Fruit fly (Drosophila melanogaster) whole organism, embryonic: Measurements from ENCODE around the gene mRpS18B.

Experiments
- Antp ChIP-seq: fragments of 200-800 bp; sonication (Bioruptor generic); optimal IDR thresholded peaks from 3 replicates; lab custom pipeline; 2016; ENCODE audit warnings: missing biosample characterization, missing genetic modification characterization
- BtbVII ChIP-seq: fragments of 200-800 bp; sonication (Bioruptor generic); optimal IDR thresholded peaks from 3 replicates; lab custom pipeline; 2017; ENCODE audit warnings: missing biosample characterization, mild to moderate bottlenecking, missing genetic modification characterization
- CG10366 ChIP-seq: fragments of 200-800 bp; sonication (Bioruptor generic); IDR thresholded peaks from 2 replicates; pipeline ENCODE4 v1.3.6; 2022; ENCODE audit warnings: missing biosample characterization, missing genetic modification characterization
- CG10654 ChIP-seq: fragments of 200-800 bp; sonication (Bioruptor generic); optimal IDR thresholded peaks from 2 replicates; lab custom pipeline; 2016; ENCODE audit warnings: missing biosample characterization, missing genetic modification characterization
- CG12219 ChIP-seq: fragments of 200-800 bp; sonication (Bioruptor generic); optimal IDR thresholded peaks from 3 replicates; lab custom pipeline; 2018; ENCODE audit warnings: missing biosample characterization, mild to moderate bottlenecking, missing genetic modification characterization
- CG14014 ChIP-seq: fragments of 200-800 bp; sonication (Bioruptor generic); IDR thresholded peaks from 2 replicates; pipeline ENCODE4 v1.3.6; 2022; ENCODE audit warnings: missing biosample characterization, missing genetic modification characterization
- CG14050 ChIP-seq: fragments of 200-800 bp; sonication (Bioruptor generic); IDR thresholded peaks from 3 replicates; pipeline ENCODE4 v1.3.6; 2022; ENCODE audit warnings: missing biosample characterization, missing genetic modification characterization
- CG14710 ChIP-seq: fragments of 200-800 bp; sonication (Bioruptor generic); optimal IDR thresholded peaks from 3 replicates; lab custom pipeline; 2019; ENCODE audit warnings: missing biosample characterization, mild to moderate bottlenecking, missing genetic modification characterization, moderate library complexity
- CG15269 ChIP-seq: fragments of 200-800 bp; sonication (Bioruptor generic); optimal IDR thresholded peaks from 2 replicates; lab custom pipeline; 2018; ENCODE audit warnings: missing biosample characterization, mild to moderate bottlenecking, missing genetic modification characterization, moderate library complexity
- CG30020 ChIP-seq: fragments of 200-800 bp; optimal IDR thresholded peaks from 2 replicates; lab custom pipeline; 2019; ENCODE audit warnings: missing biosample characterization, mild to moderate bottlenecking, missing genetic modification characterization, moderate library complexity
- CG31224 ChIP-seq: fragments of 200-800 bp; sonication (Bioruptor generic); IDR thresholded peaks from 2 replicates; pipeline ENCODE4 v1.3.6; 2022; ENCODE audit warnings: missing biosample characterization, missing genetic modification characterization
- CG31388 ChIP-seq: fragments of 200-800 bp; sonication (Bioruptor generic); optimal IDR thresholded peaks from 2 replicates; lab custom pipeline; 2016; ENCODE audit warnings: missing biosample characterization, missing genetic modification characterization
- CG32772 ChIP-seq: fragments of 200-800 bp; sonication (Bioruptor generic); IDR thresholded peaks from 2 replicates; pipeline ENCODE4 v1.3.6; 2022; ENCODE audit warnings: missing biosample characterization, missing genetic modification characterization
- CG34422 ChIP-seq: fragments of 200-800 bp; sonication (Bioruptor generic); IDR thresholded peaks from 3 replicates; pipeline ENCODE4 v1.3.6; 2022; ENCODE audit warnings: missing biosample characterization, missing genetic modification characterization
- CG4282 ChIP-seq: fragments of 200-800 bp; sonication (Bioruptor generic); optimal IDR thresholded peaks from 2 replicates; lab custom pipeline; 2016; ENCODE audit warnings: missing biosample characterization, missing genetic modification characterization
- CG4360 ChIP-seq: fragments of 200-800 bp; sonication (Bioruptor generic); IDR thresholded peaks from 2 replicates; pipeline ENCODE4 v1.3.6; 2022; ENCODE audit warnings: missing biosample characterization, missing genetic modification characterization
- CG4404 ChIP-seq: fragments of 200-800 bp; sonication (Bioruptor generic); IDR thresholded peaks from 2 replicates; pipeline ENCODE4 v1.3.6; 2022; ENCODE audit warnings: missing biosample characterization, missing genetic modification characterization
- CG4424 ChIP-seq: fragments of 200-800 bp; sonication (Bioruptor generic); optimal IDR thresholded peaks from 3 replicates; lab custom pipeline; 2016; ENCODE audit warnings: missing biosample characterization, missing genetic modification characterization
- CG6272 ChIP-seq: fragments of 200-800 bp; sonication (Bioruptor generic); IDR thresholded peaks from 2 replicates; pipeline ENCODE4 v1.3.6; 2022; ENCODE audit warnings: missing biosample characterization, missing genetic modification characterization
- CG6854 ChIP-seq: fragments of 200-800 bp; sonication (Bioruptor generic); optimal IDR thresholded peaks from 3 replicates; lab custom pipeline; 2017; ENCODE audit warnings: missing biosample characterization, mild to moderate bottlenecking, missing genetic modification characterization
- CG7839 ChIP-seq: fragments of 200-800 bp; sonication (Bioruptor generic); optimal IDR thresholded peaks from 3 replicates; lab custom pipeline; 2018; ENCODE audit warnings: missing biosample characterization, mild to moderate bottlenecking, missing genetic modification characterization, moderate library complexity
- CG9817 ChIP-seq: fragments of 200-800 bp; sonication (Bioruptor generic); optimal IDR thresholded peaks from 2 replicates; lab custom pipeline; 2018; ENCODE audit warnings: missing biosample characterization, mild to moderate bottlenecking, missing genetic modification characterization, moderate library complexity
- CrebB ChIP-seq: fragments of 200-800 bp; sonication (Bioruptor generic); optimal IDR thresholded peaks from 3 replicates; lab custom pipeline; 2018; ENCODE audit warnings: missing biosample characterization, mild to moderate bottlenecking, missing genetic modification characterization
- D ChIP-seq, 2 experiments: fragments of 200-800 bp in 1 of 2; fragments of >200 bp in 1 of 2; sonication (Bioruptor generic) in 1 of 2; optimal IDR thresholded peaks; 2 replicates in 1 of 2; 3 replicates in 1 of 2; lab custom pipeline; 2017; ENCODE audit warnings: mild to moderate bottlenecking in 1 of 2, missing biosample characterization in 1 of 2, missing genetic modification characterization in 1 of 2, missing genetic modification reagents in 1 of 2
- D19B ChIP-seq: fragments of 200-800 bp; sonication (Bioruptor generic); optimal IDR thresholded peaks from 2 replicates; lab custom pipeline; 2017; ENCODE audit warnings: missing biosample characterization, mild to moderate bottlenecking, missing genetic modification characterization
- Fer2 ChIP-seq: fragments of 200-800 bp; sonication (Bioruptor generic); optimal IDR thresholded peaks from 2 replicates; lab custom pipeline; 2018; ENCODE audit warnings: missing biosample characterization, mild to moderate bottlenecking, missing genetic modification characterization, moderate library complexity
- HLH3B ChIP-seq: fragments of 200-800 bp; sonication (Bioruptor generic); IDR thresholded peaks from 2 replicates; pipeline ENCODE4 v1.3.6; 2022; ENCODE audit warnings: missing biosample characterization, missing genetic modification characterization
- Hr51 ChIP-seq, 2 experiments: fragments of 200-800 bp; sonication (Bioruptor generic); optimal IDR thresholded peaks; 2 replicates in 1 of 2; 3 replicates in 1 of 2; lab custom pipeline; 2016 to 2018; ENCODE audit warnings: missing biosample characterization in 2 of 2, missing genetic modification characterization in 2 of 2, mild to moderate bottlenecking in 1 of 2, moderate library complexity in 1 of 2
- Jarid2 ChIP-seq: fragments of 200-800 bp; sonication (Bioruptor generic); optimal IDR thresholded peaks from 3 replicates; lab custom pipeline; 2017; ENCODE audit warnings: mild to moderate bottlenecking, missing biosample characterization, missing genetic modification reagents, missing genetic modification characterization
- NFAT ChIP-seq: fragments of 200-800 bp; sonication (Bioruptor generic); IDR thresholded peaks from 2 replicates; pipeline ENCODE4 v1.3.6; 2022; ENCODE audit warnings: missing biosample characterization, missing genetic modification characterization
- Oli ChIP-seq: fragments of 200-800 bp; sonication (Bioruptor generic); optimal IDR thresholded peaks from 2 replicates; lab custom pipeline; 2018; ENCODE audit warnings: missing biosample characterization, mild to moderate bottlenecking, missing genetic modification characterization, moderate library complexity
- chif ChIP-seq, 2 experiments: fragments of 200-800 bp; sonication (Bioruptor generic); optimal IDR thresholded peaks; 3 replicates each; lab custom pipeline; 2016; ENCODE audit warnings: missing biosample characterization in 2 of 2, missing genetic modification characterization in 2 of 2
- danr ChIP-seq: fragments of 200-800 bp; sonication (Bioruptor generic); IDR thresholded peaks from 2 replicates; pipeline ENCODE4 v1.3.6; 2022; ENCODE audit warnings: missing biosample characterization, missing genetic modification characterization
- eve ChIP-seq, 2 experiments: fragments of >200 bp; optimal IDR thresholded peaks; 2 replicates each; lab custom pipeline; 2017; ENCODE audit warnings: missing biosample characterization in 2 of 2, missing genetic modification characterization in 2 of 2
- fd64A ChIP-seq: fragments of 200-800 bp; sonication (Bioruptor generic); optimal IDR thresholded peaks from 3 replicates; lab custom pipeline; 2018; ENCODE audit warnings: missing biosample characterization, mild to moderate bottlenecking, missing genetic modification characterization
- gcm2 ChIP-seq: fragments of 200-800 bp; sonication (Bioruptor generic); optimal IDR thresholded peaks from 2 replicates; lab custom pipeline; 2016; ENCODE audit warnings: missing biosample characterization, missing genetic modification characterization
- hbn ChIP-seq: fragments of 200-800 bp; sonication (Bioruptor generic); IDR thresholded peaks from 2 replicates; pipeline ENCODE4 v1.3.6; 2022; ENCODE audit warnings: missing biosample characterization, missing genetic modification characterization; ENCODE audit not compliant: partially characterized antibody
- mam ChIP-seq: fragments of 200-800 bp; sonication (Bioruptor generic); optimal IDR thresholded peaks from 3 replicates; lab custom pipeline; 2016; ENCODE audit warnings: missing biosample characterization, missing genetic modification characterization
- phol ChIP-seq: fragments of 200-800 bp; sonication (Bioruptor generic); optimal IDR thresholded peaks from 3 replicates; lab custom pipeline; 2018; ENCODE audit warnings: missing biosample characterization, mild to moderate bottlenecking, missing genetic modification characterization, moderate library complexity
- prd ChIP-seq, 3 experiments: fragments of >200 bp in 2 of 3; fragments of 200-800 bp in 1 of 3; sonication (Bioruptor generic) in 1 of 3; optimal IDR thresholded peaks in 2 of 3; IDR thresholded peaks in 1 of 3; 2 replicates in 2 of 3; 3 replicates in 1 of 3; pipeline versions ENCODE4 v1.3.6 to Lab custom; 2017 to 2022; ENCODE audit warnings: missing biosample characterization in 1 of 3, missing genetic modification characterization in 1 of 3
- psq ChIP-seq: fragments of 200-800 bp; sonication (Bioruptor generic); optimal IDR thresholded peaks from 2 replicates; lab custom pipeline; 2017; ENCODE audit warnings: missing biosample characterization, missing genetic modification characterization
- rib ChIP-seq: fragments of 200-800 bp; sonication (Bioruptor generic); IDR thresholded peaks from 2 replicates; pipeline ENCODE4 v1.3.6; 2022; ENCODE audit warnings: missing biosample characterization, missing genetic modification characterization
- salm ChIP-seq: fragments of 200-800 bp; sonication (Bioruptor generic); optimal IDR thresholded peaks from 2 replicates; lab custom pipeline; 2018; ENCODE audit warnings: missing biosample characterization, mild to moderate bottlenecking, missing genetic modification characterization
- scrt ChIP-seq: fragments of 200-800 bp; sonication (Bioruptor generic); optimal IDR thresholded peaks from 2 replicates; lab custom pipeline; 2018; ENCODE audit warnings: missing biosample characterization, mild to moderate bottlenecking, missing genetic modification characterization, moderate library complexity
- sens-2 ChIP-seq: fragments of 200-800 bp; sonication (Bioruptor generic); IDR thresholded peaks from 2 replicates; pipeline ENCODE4 v1.3.6; 2022; ENCODE audit warnings: missing biosample characterization, missing genetic modification characterization
- slp2 ChIP-seq: fragments of 200-800 bp; sonication (Bioruptor generic); optimal IDR thresholded peaks from 2 replicates; lab custom pipeline; 2016; ENCODE audit warnings: missing biosample characterization, missing genetic modification characterization
- stc ChIP-seq: fragments of 200-800 bp; sonication (Bioruptor generic); IDR thresholded peaks from 2 replicates; pipeline ENCODE4 v1.3.6; 2022; ENCODE audit warnings: missing biosample characterization, missing genetic modification characterization
- trem ChIP-seq: fragments of 200-800 bp; optimal IDR thresholded peaks from 3 replicates; lab custom pipeline; 2019; ENCODE audit warnings: missing biosample characterization, mild to moderate bottlenecking, missing genetic modification characterization, moderate library complexity
- zf30C ChIP-seq: fragments of 200-800 bp; sonication (Bioruptor generic); optimal IDR thresholded peaks from 3 replicates; lab custom pipeline; 2018; ENCODE audit warnings: missing biosample characterization, mild to moderate bottlenecking, missing genetic modification characterization

Gene mRpS18B

DNA sequence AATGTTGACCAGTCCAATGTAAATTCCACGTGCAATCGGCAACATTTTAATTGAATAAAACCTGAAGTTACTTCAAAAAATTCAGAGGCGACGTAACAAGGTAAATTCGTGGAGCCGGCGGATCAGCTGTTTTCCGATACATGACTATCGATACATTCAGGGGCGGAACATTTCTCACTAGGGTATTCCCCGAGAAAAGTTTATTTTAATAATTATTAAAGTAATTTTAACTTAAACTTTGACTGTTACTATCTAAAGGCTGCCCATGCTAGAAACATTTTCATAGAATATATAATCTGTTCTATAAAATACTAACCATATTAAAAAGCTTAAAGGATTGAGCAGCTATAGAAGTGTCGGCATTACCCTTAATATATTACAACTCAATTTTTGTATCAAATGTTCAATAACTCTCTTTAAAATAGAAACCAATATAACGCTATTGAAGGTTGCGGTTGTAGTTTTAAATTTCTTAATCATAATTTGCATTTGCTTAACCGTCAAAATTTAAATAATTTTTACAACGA lies at the start of gene mRpS18B, which contains the start of gene Kua (continued):
- TF ChIP-seq chif (GFP tag; optimal IDR thresholded peaks at IDR 0.05; lab: Kevin White, UChicago) (no peak), Fer2 (tag; lab: Kevin White, UChicago) (peak; percentile 51), CG14710 (peak; percentile 65), trem (tag; lab: Kevin White, UChicago) (peak; percentile 54), rib (GFP tag; lab: Robert Waterston, UW) (peak; percentile 17; the same call in 1 of the 2 replicates), Jarid2 (GFP tag; lab: Kevin White, UChicago) (no peak), prd (optimal IDR thresholded peaks at IDR 0.05; lab: Kevin White, UChicago) (no peak), prd (GFP tag; IDR thresholded peaks at IDR 0.05; lab: Robert Waterston, UW) (peak; percentile 72), CG4282 (GFP tag; lab: Kevin White, UChicago) (no peak), NFAT (GFP tag; lab: Robert Waterston, UW) (peak; percentile 52), Hr51 (GFP tag; optimal IDR thresholded peaks at IDR 0.05; lab: Kevin White, UChicago) (peak in 1 of 2 experiments; percentile 52), phol (tag; lab: Kevin White, UChicago) (peak; percentile 50), danr (GFP tag; lab: Robert Waterston, UW) (no peak), mam (GFP tag; lab: Kevin White, UChicago) (peak; percentile 26), CG34422 (GFP tag; lab: Robert Waterston, UW) (0 out of 3 replicates have a peak, but pooled peaks have one; percentile 54), scrt (GFP tag; lab: Kevin White, UChicago) (no peak), Oli (tag; lab: Kevin White, UChicago) (peak; percentile 34), eve (GFP tag; optimal IDR thresholded peaks at IDR 0.05; lab: Kevin White, UChicago) (no peak), CG4404 (peak; percentile 36; the same call in 1 of the 2 replicates), CG10366 (peak; percentile 31; the same call in 1 of the 2 replicates), salm (tag; lab: Kevin White, UChicago) (no peak), fd64A (GFP tag; lab: Kevin White, UChicago) (no peak), D19B (GFP tag; lab: Kevin White, UChicago) (no peak), BtbVII (GFP tag; lab: Kevin White, UChicago) (peak; percentile 22), hbn (GFP tag; lab: Robert Waterston, UW) (peak; percentile 50), CrebB (tag; lab: Kevin White, UChicago) (no peak), CG4360 (no peak), CG4424 (GFP tag; lab: Kevin White, UChicago) (peak; percentile 60), slp2 (GFP tag; lab: Kevin White, UChicago) (no peak), psq (GFP tag; lab: Kevin White, UChicago) (no peak), CG14014 (GFP tag; lab: Robert Waterston, UW) (peak; percentile 66), CG6854 (GFP tag; lab: Kevin White, UChicago) (no peak), gcm2 (no peak), zf30C (GFP tag; lab: Kevin White, UChicago) (no peak), CG31224 (GFP tag; lab: Robert Waterston, UW) (no peak), CG32772 (GFP tag; lab: Robert Waterston, UW) (no peak), CG7839 (tag; lab: Kevin White, UChicago) (peak; percentile 69), stc (GFP tag; lab: Robert Waterston, UW) (peak; percentile 23; the same call in 1 of the 2 replicates), CG30020 (peak; percentile 45), CG6272 (GFP tag; lab: Robert Waterston, UW) (peak; percentile 43; the same call in 1 of the 2 replicates), CG15269 (tag; lab: Kevin White, UChicago) (peak; percentile 64), CG31388 (no peak), CG14050 (no peak), CG12219 (GFP tag; lab: Kevin White, UChicago) (no peak), HLH3B (GFP tag; lab: Robert Waterston, UW) (peak; percentile 46; the same call in 1 of the 2 replicates), D (optimal IDR thresholded peaks at IDR 0.05; lab: Kevin White, UChicago) (no peak), D (GFP tag; optimal IDR thresholded peaks at IDR 0.05; lab: Kevin White, UChicago) (peak; percentile 21), sens-2 (GFP tag; lab: Robert Waterston, UW) (0 out of 2 replicates have a peak, but pooled peaks have one; percentile 31), CG9817 (tag; lab: Kevin White, UChicago) (peak; percentile 57), CG10654 (GFP tag; lab: Kevin White, UChicago) (no peak), Antp (GFP tag; lab: Kevin White, UChicago) (no peak)
